Worm (Caenorhabditis elegans) whole organism, L2 larva: ENCODE results near the gene ZK154.5.

ENCODE experiments used
- blmp-1 ChIP-seq: sonication (generic microtip); optimal IDR thresholded peaks from 2 replicates; lab custom pipeline; 2017; ENCODE audit warnings: missing genetic modification characterization, mild to moderate bottlenecking, missing compliant biosample characterization, antibody characterized with exemption, moderate library complexity; ENCODE audit not compliant: insufficient read depth
- ceh-16 ChIP-seq: fragments of 150-350 bp; optimal IDR thresholded peaks from 2 replicates; lab custom pipeline; 2014; ENCODE audit warnings: missing biosample characterization, missing genetic modification characterization
- elt-3 ChIP-seq: sonication (generic microtip); optimal IDR thresholded peaks from 2 replicates; lab custom pipeline; 2017; ENCODE audit warnings: missing biosample characterization, missing genetic modification characterization
- lin-13 ChIP-seq: fragments of 150-350 bp; optimal IDR thresholded peaks from 2 replicates; lab custom pipeline; 2014; ENCODE audit warnings: missing biosample characterization, missing genetic modification reagents, missing genetic modification characterization
- nhr-12 ChIP-seq: fragments of 150-350 bp; optimal IDR thresholded peaks from 2 replicates; lab custom pipeline; 2014; ENCODE audit warnings: missing biosample characterization, missing genetic modification characterization
- unc-62 ChIP-seq: fragments of 150-350 bp; optimal IDR thresholded peaks from 2 replicates; lab custom pipeline; 2014; ENCODE audit warnings: missing biosample characterization, missing genetic modification reagents, missing genetic modification characterization
- zag-1 ChIP-seq: fragments of 150-350 bp; optimal IDR thresholded peaks from 2 replicates; lab custom pipeline; 2014; ENCODE audit warnings: missing biosample characterization, missing genetic modification characterization
- ztf-11 ChIP-seq: sonication (generic microtip); optimal IDR thresholded peaks from 2 replicates; lab custom pipeline; 2017; ENCODE audit warnings: missing biosample characterization, missing genetic modification characterization

- TF ChIP-seq zag-1 (tag; lab: Kevin White, UChicago) (no peak), ceh-16 (no peak), unc-62 (GFP tag; lab: Kevin White, UChicago) (no peak), blmp-1 (tag; lab: Kevin White, UChicago) (peak; percentile 96), ztf-11 (tag; lab: Kevin White, UChicago) (no peak), nhr-12 (tag; lab: Kevin White, UChicago) (no peak), lin-13 (no peak), elt-3 (tag; lab: Kevin White, UChicago) (no peak)
Observed at ce11 chrX:7793377-7794041, 5.8 kb upstream of the ZK154.5 start, which contains the start of gene ZK154.6.
